Fruit fly (Drosophila melanogaster): Measurements from ENCODE around the gene CG4935.

CG4935 gene

DNA sequence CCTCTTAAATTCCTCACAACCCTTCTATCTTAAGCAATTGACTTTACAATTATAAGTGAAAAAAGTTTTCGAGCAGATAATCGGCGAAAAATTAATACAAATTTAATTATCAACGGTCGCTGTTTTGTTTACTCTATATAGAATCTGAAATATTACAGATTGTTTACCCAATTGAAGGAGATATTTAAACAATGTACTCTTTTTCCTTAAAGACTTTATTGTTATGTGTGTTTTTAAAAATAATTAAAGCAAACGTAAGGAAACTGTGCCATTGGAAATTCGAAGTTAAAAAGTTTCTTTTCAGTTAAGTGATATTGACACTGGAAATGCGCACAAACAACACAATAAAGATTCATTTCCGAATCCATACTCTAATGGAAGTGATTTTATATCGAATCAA is 20.3 kb upstream of the CG4935 start, which contains the start of gene CG42818 (continued):
- no peak for TF ChIP-seq Dll (GFP tag; IDR thresholded peaks at IDR 0.05; ENCODE audit: partially characterized antibody)
- TF ChIP-seq Fer3 (tag; optimal IDR thresholded peaks at IDR 0.05): no peak
- TF ChIP-seq CG11696 (GFP tag; IDR thresholded peaks at IDR 0.05): no peak
- no peak for TF ChIP-seq inv (GFP tag; IDR thresholded peaks at IDR 0.05; ENCODE audit: partially characterized antibody)

DNA sequence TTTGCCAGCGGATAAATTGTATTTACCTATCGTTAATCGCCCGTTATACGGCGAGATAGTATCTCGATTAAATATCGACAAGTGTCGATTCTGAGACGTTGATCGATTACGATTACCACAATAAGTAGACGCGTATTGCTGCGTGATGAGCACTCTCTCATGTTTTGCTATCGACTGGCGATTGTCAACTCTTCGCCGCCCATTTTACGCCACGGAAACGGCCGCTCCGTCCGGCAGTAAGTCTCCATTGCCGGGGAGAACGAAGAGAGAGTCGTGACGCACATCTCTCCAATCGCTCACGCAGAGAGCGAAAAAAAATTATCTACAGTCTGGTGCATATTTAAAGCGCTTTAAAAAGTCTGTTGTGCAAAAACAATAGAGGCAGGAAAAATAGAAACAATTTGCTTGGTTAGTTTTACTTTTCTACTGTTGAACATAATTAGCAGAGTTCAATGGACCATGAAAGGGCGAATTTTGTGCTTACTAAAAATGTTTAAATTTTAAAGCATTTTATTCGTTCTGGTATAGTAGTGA is 10.3 kb upstream of the CG4935 start, which contains the start of gene CG46309:
Gene CG46309, minus strand, starts transcription at position 191 of the 534 bp plus-strand sequence.
- TF ChIP-seq slbo (GFP tag; IDR thresholded peaks at IDR 0.05): no peak
- peak; percentile 44 for TF ChIP-seq HLH54F (GFP tag; optimal IDR thresholded peaks at IDR 0.05)
- TF ChIP-seq crc (GFP tag; optimal IDR thresholded peaks at IDR 0.05): peak; percentile 38
- no peak for TF ChIP-seq CG13424 (tag; optimal IDR thresholded peaks at IDR 0.05)
- no peak for TF ChIP-seq ara (GFP tag; IDR thresholded peaks at IDR 0.05)
- TF ChIP-seq ap (GFP tag; IDR thresholded peaks at IDR 0.05): no peak
- TF ChIP-seq chif (GFP tag; optimal IDR thresholded peaks at IDR 0.05): peak in 1 of 2 experiments; percentile 42
- peak; percentile 17 for TF ChIP-seq nom (GFP tag; optimal IDR thresholded peaks at IDR 0.05)
- no peak for TF ChIP-seq sens-2 (GFP tag; IDR thresholded peaks at IDR 0.05)
- TF ChIP-seq Mes4 (GFP tag; optimal IDR thresholded peaks at IDR 0.05): no peak
- peak; percentile 9 for TF ChIP-seq CG11398 (GFP tag; optimal IDR thresholded peaks at IDR 0.05)
- no peak for TF ChIP-seq fu2 (GFP tag; optimal IDR thresholded peaks at IDR 0.05)
- TF ChIP-seq Ets65A (GFP tag): peak; percentile 62
- peak; percentile 4 for TF ChIP-seq tin (GFP tag; optimal IDR thresholded peaks at IDR 0.05)
- TF ChIP-seq en (GFP tag; optimal IDR thresholded peaks at IDR 0.05): peak; percentile 11
- TF ChIP-seq CG12104 (GFP tag; optimal IDR thresholded peaks at IDR 0.05): peak; percentile 18
- TF ChIP-seq bsh (GFP tag; optimal IDR thresholded peaks at IDR 0.05): no peak
- no peak for TF ChIP-seq CG18764 (GFP tag; optimal IDR thresholded peaks at IDR 0.05)
- TF ChIP-seq CG4360 (GFP tag; IDR thresholded peaks at IDR 0.05): no peak
- TF ChIP-seq ranshi (GFP tag; IDR thresholded peaks at IDR 0.05): no peak; the same call in 1 of the 2 replicates
- TF ChIP-seq her (GFP tag; optimal IDR thresholded peaks at IDR 0.05): peak; percentile 7
- TF ChIP-seq Atf3 (GFP tag; optimal IDR thresholded peaks at IDR 0.05): no peak
- TF ChIP-seq kay (GFP tag; optimal IDR thresholded peaks at IDR 0.05): peak; percentile 49
- TF ChIP-seq run (tag; optimal IDR thresholded peaks at IDR 0.05): no peak
- TF ChIP-seq CG8944 (GFP tag; optimal IDR thresholded peaks at IDR 0.05): no peak
- TF ChIP-seq HmgZ (tag; optimal IDR thresholded peaks at IDR 0.05): peak; percentile 46
- TF ChIP-seq eyg (GFP tag; optimal IDR thresholded peaks at IDR 0.05): no peak
- TF ChIP-seq CG6272 (GFP tag; IDR thresholded peaks at IDR 0.05): no peak
- TF ChIP-seq CG2116 (GFP tag; optimal IDR thresholded peaks at IDR 0.05): peak; percentile 59
- TF ChIP-seq Meics (GFP tag; optimal IDR thresholded peaks at IDR 0.05): peak; percentile 59
- TF ChIP-seq CoRest (tag; optimal IDR thresholded peaks at IDR 0.05): peak; percentile 19
- TF ChIP-seq CG7786 (GFP tag; optimal IDR thresholded peaks at IDR 0.05): peak; percentile 3
- peak; percentile 30 for TF ChIP-seq bab2 (GFP tag; optimal IDR thresholded peaks at IDR 0.05)
- peak; percentile 5 for TF ChIP-seq zf30C (GFP tag; optimal IDR thresholded peaks at IDR 0.05)
- TF ChIP-seq Jarid2 (GFP tag; optimal IDR thresholded peaks at IDR 0.05): peak; percentile 75
- peak; percentile 19 for TF ChIP-seq CG18476 (GFP tag; optimal IDR thresholded peaks at IDR 0.05)
- TF ChIP-seq CG17328 (GFP tag; IDR thresholded peaks at IDR 0.05): no peak
- TF ChIP-seq unpg (GFP tag; optimal IDR thresholded peaks at IDR 0.05): no peak
- peak; percentile 99 for TF ChIP-seq HLH4C (GFP tag; IDR thresholded peaks at IDR 0.05; ENCODE audit: partially characterized antibody)
- no peak for TF ChIP-seq tgo (GFP tag; IDR thresholded peaks at IDR 0.05)
- peak; percentile 19 for TF ChIP-seq pfk (GFP tag; optimal IDR thresholded peaks at IDR 0.05)
- no peak for TF ChIP-seq CG12071 (GFP tag; optimal IDR thresholded peaks at IDR 0.05)
- peak; percentile 72 for TF ChIP-seq CrebB (tag; optimal IDR thresholded peaks at IDR 0.05)
- peak; percentile 26 for TF ChIP-seq sqz (GFP tag; optimal IDR thresholded peaks at IDR 0.05)
- no peak for TF ChIP-seq Ada2b (GFP tag; IDR thresholded peaks at IDR 0.05)
- TF ChIP-seq CG8478 (optimal IDR thresholded peaks at IDR 0.05): no peak
